Fruit fly (Drosophila melanogaster) whole organism, embryonic: ENCODE measurements around the gene Kaz-m1.
A peak's percentile ranks its signal among the peaks of the same experiment; 100 is the strongest.

Experiments used
- Ada2b ChIP-seq: fragments of 200-800 bp; sonication (Bioruptor generic); IDR thresholded peaks from 2 replicates; pipeline ENCODE4 v1.3.6; 2022; ENCODE audit warnings: missing biosample characterization, missing genetic modification characterization
- Atf6 ChIP-seq: fragments of 200-800 bp; sonication (Bioruptor generic); IDR thresholded peaks from 2 replicates; pipeline ENCODE4 v1.3.6; 2022; ENCODE audit warnings: missing biosample characterization, missing genetic modification characterization
- C15 ChIP-seq: fragments of 200-800 bp; sonication (Bioruptor generic); IDR thresholded peaks from 3 replicates; pipeline ENCODE4 v1.3.6; 2022; ENCODE audit warnings: missing biosample characterization, missing genetic modification characterization
- CG10462 ChIP-seq: fragments of 200-800 bp; sonication (Bioruptor generic); optimal IDR thresholded peaks from 2 replicates; lab custom pipeline; 2016; ENCODE audit warnings: missing biosample characterization, missing genetic modification characterization
- CG1233 ChIP-seq: fragments of 200-800 bp; sonication (Bioruptor generic); optimal IDR thresholded peaks from 4 replicates; lab custom pipeline; 2018; ENCODE audit warnings: missing biosample characterization, mild to moderate bottlenecking, missing genetic modification characterization
- CG12744 ChIP-seq: fragments of 200-800 bp; sonication (Bioruptor generic); optimal IDR thresholded peaks from 2 replicates; lab custom pipeline; 2016; ENCODE audit warnings: missing biosample characterization, missing genetic modification characterization
- CG14965 ChIP-seq: fragments of 200-800 bp; sonication (Bioruptor generic); optimal IDR thresholded peaks from 2 replicates; lab custom pipeline; 2016; ENCODE audit warnings: missing biosample characterization, missing genetic modification characterization, borderline replicate concordance
- CG16813 ChIP-seq: fragments of 200-800 bp; sonication (Bioruptor generic); IDR thresholded peaks from 3 replicates; pipeline ENCODE4 v1.3.6; 2022; ENCODE audit warnings: missing biosample characterization, missing genetic modification characterization; ENCODE audit not compliant: partially characterized antibody
- CG17359 ChIP-seq: fragments of 200-800 bp; sonication (Bioruptor generic); optimal IDR thresholded peaks from 3 replicates; lab custom pipeline; 2018; ENCODE audit warnings: missing biosample characterization, mild to moderate bottlenecking, missing genetic modification characterization, moderate library complexity
- CG18619 ChIP-seq: fragments of 200-800 bp; sonication (Bioruptor generic); optimal IDR thresholded peaks from 3 replicates; lab custom pipeline; 2017; ENCODE audit warnings: missing biosample characterization, mild to moderate bottlenecking, missing genetic modification characterization
- CG2202 ChIP-seq: fragments of 200-800 bp; sonication (Bioruptor generic); optimal IDR thresholded peaks from 2 replicates; lab custom pipeline; 2018; ENCODE audit warnings: missing biosample characterization, mild to moderate bottlenecking, missing genetic modification characterization
- CG2889 ChIP-seq: fragments of 200-800 bp; sonication (Bioruptor generic); IDR thresholded peaks from 3 replicates; pipeline ENCODE4 v1.3.6; 2022; ENCODE audit warnings: missing biosample characterization, missing genetic modification characterization
- CG30431 ChIP-seq: fragments of 200-800 bp; sonication (Bioruptor generic); optimal IDR thresholded peaks from 2 replicates; lab custom pipeline; 2017; ENCODE audit warnings: missing biosample characterization, missing genetic modification characterization
- CG33213 ChIP-seq: fragments of 200-800 bp; sonication (Bioruptor generic); optimal IDR thresholded peaks from 3 replicates; lab custom pipeline; 2016; ENCODE audit warnings: missing biosample characterization, missing genetic modification characterization
- CG4404 ChIP-seq: fragments of 200-800 bp; sonication (Bioruptor generic); IDR thresholded peaks from 2 replicates; pipeline ENCODE4 v1.3.6; 2022; ENCODE audit warnings: missing biosample characterization, missing genetic modification characterization
- CG4424 ChIP-seq: fragments of 200-800 bp; sonication (Bioruptor generic); optimal IDR thresholded peaks from 3 replicates; lab custom pipeline; 2016; ENCODE audit warnings: missing biosample characterization, missing genetic modification characterization
- CG6654 ChIP-seq: fragments of 200-800 bp; sonication (Bioruptor generic); optimal IDR thresholded peaks from 2 replicates; lab custom pipeline; 2017; ENCODE audit warnings: missing biosample characterization, mild to moderate bottlenecking, missing genetic modification characterization
- CG7745 ChIP-seq: fragments of 200-800 bp; sonication (Bioruptor generic); optimal IDR thresholded peaks from 2 replicates; lab custom pipeline; 2018; ENCODE audit warnings: missing biosample characterization, mild to moderate bottlenecking, missing genetic modification characterization, moderate library complexity
- CG8281 ChIP-seq: fragments of 200-800 bp; sonication (Bioruptor generic); optimal IDR thresholded peaks from 2 replicates; lab custom pipeline; 2018; ENCODE audit warnings: missing biosample characterization, mild to moderate bottlenecking, missing genetic modification characterization, moderate library complexity
- CG8290 ChIP-seq, 3 experiments: fragments of 200-800 bp; sonication (Bioruptor generic); optimal IDR thresholded peaks; 2 replicates each; lab custom pipeline; 2016 to 2019; ENCODE audit warnings: missing biosample characterization in 3 of 3, missing genetic modification characterization in 3 of 3, mild to moderate bottlenecking in 2 of 3, moderate library complexity in 1 of 3
- CG8388 ChIP-seq: fragments of 200-800 bp; sonication (Bioruptor generic); optimal IDR thresholded peaks from 2 replicates; lab custom pipeline; 2019; ENCODE audit warnings: missing biosample characterization, mild to moderate bottlenecking, missing genetic modification characterization, moderate library complexity
- Camta ChIP-seq: fragments of 200-800 bp; sonication (Bioruptor generic); optimal IDR thresholded peaks from 2 replicates; lab custom pipeline; 2016; ENCODE audit warnings: missing biosample characterization, missing genetic modification characterization
- CkIIα-i1 ChIP-seq: fragments of 200-800 bp; sonication (Bioruptor generic); IDR thresholded peaks from 2 replicates; pipeline ENCODE4 v1.3.6; 2022; ENCODE audit warnings: missing biosample characterization, missing genetic modification characterization
- D19A ChIP-seq: fragments of 200-800 bp; optimal IDR thresholded peaks from 3 replicates; lab custom pipeline; 2019; ENCODE audit warnings: missing biosample characterization, mild to moderate bottlenecking, missing genetic modification characterization, moderate library complexity
- Dad ChIP-seq: fragments of 200-800 bp; sonication (Bioruptor generic); optimal IDR thresholded peaks from 3 replicates; lab custom pipeline; 2016; ENCODE audit warnings: missing biosample characterization, missing genetic modification characterization
- Dip3 ChIP-seq: fragments of 200-800 bp; sonication (Bioruptor generic); optimal IDR thresholded peaks from 3 replicates; lab custom pipeline; 2016; ENCODE audit warnings: missing biosample characterization, missing genetic modification characterization
- E2f2 ChIP-seq: fragments of 200-800 bp; sonication (Bioruptor generic); IDR thresholded peaks from 2 replicates; pipeline ENCODE4 v1.3.6; 2022; ENCODE audit warnings: missing biosample characterization, missing genetic modification characterization
- Fer3 ChIP-seq: fragments of 200-800 bp; sonication (Bioruptor generic); optimal IDR thresholded peaks from 2 replicates; lab custom pipeline; 2018; ENCODE audit warnings: missing biosample characterization, mild to moderate bottlenecking, missing genetic modification characterization, moderate library complexity
- MBD-R2 ChIP-seq: fragments of 200-800 bp; sonication (Bioruptor generic); IDR thresholded peaks from 2 replicates; pipeline ENCODE4 v1.3.6; 2022; ENCODE audit warnings: missing biosample characterization, missing genetic modification characterization
- Six4 ChIP-seq: fragments of 200-800 bp; sonication (Bioruptor generic); optimal IDR thresholded peaks from 2 replicates; lab custom pipeline; 2016; ENCODE audit warnings: missing biosample characterization, missing genetic modification characterization
- Sox100B ChIP-seq: fragments of 200-800 bp; sonication (Bioruptor generic); optimal IDR thresholded peaks from 3 replicates; lab custom pipeline; 2018; ENCODE audit warnings: missing biosample characterization, mild to moderate bottlenecking, missing genetic modification characterization
- Tbp ChIP-seq: fragments of >200 bp; optimal IDR thresholded peaks from 2 replicates; lab custom pipeline; 2018; ENCODE audit warnings: missing biosample characterization, missing genetic modification characterization
- Usf ChIP-seq: fragments of 200-800 bp; sonication (Bioruptor generic); optimal IDR thresholded peaks from 2 replicates; lab custom pipeline; 2017; ENCODE audit warnings: missing genotype, missing biosample characterization, missing genetic modification characterization
- ab ChIP-seq: fragments of 200-800 bp; sonication (Bioruptor generic); optimal IDR thresholded peaks from 2 replicates; lab custom pipeline; 2016; ENCODE audit warnings: missing biosample characterization, missing genetic modification characterization
- bbx ChIP-seq: fragments of 200-800 bp; sonication (Bioruptor generic); IDR thresholded peaks from 2 replicates; pipeline ENCODE4 v1.3.6; 2022; ENCODE audit warnings: missing biosample characterization, missing genetic modification characterization; ENCODE audit not compliant: partially characterized antibody
- chinmo ChIP-seq: fragments of 200-800 bp; sonication (Bioruptor generic); IDR thresholded peaks from 4 replicates; pipeline ENCODE4 v1.3.6; 2022; ENCODE audit warnings: missing biosample characterization, missing genetic modification characterization; ENCODE audit not compliant: partially characterized antibody
- ci ChIP-seq: fragments of 200-800 bp; sonication (Bioruptor generic); IDR thresholded peaks from 3 replicates; pipeline ENCODE4 v1.3.6; 2022; ENCODE audit warnings: missing biosample characterization, missing genetic modification characterization
- croc ChIP-seq: fragments of 200-800 bp; sonication (Bioruptor generic); conservative IDR thresholded peaks from 3 replicates; pipeline ENCODE4 v1.3.6; 2022; ENCODE audit warnings: missing biosample characterization, missing genetic modification characterization
- dan ChIP-seq: fragments of 200-800 bp; sonication (Bioruptor generic); IDR thresholded peaks from 2 replicates; pipeline ENCODE4 v1.3.6; 2022; ENCODE audit warnings: missing biosample characterization, missing genetic modification characterization
- gsb-n ChIP-seq: fragments of 200-800 bp; sonication (Bioruptor generic); optimal IDR thresholded peaks from 3 replicates; lab custom pipeline; 2018; ENCODE audit warnings: missing biosample characterization, mild to moderate bottlenecking, missing genetic modification characterization
- h ChIP-seq: fragments of >200 bp; optimal IDR thresholded peaks from 2 replicates; lab custom pipeline; 2017
- hth ChIP-seq: fragments of >200 bp; optimal IDR thresholded peaks from 2 replicates; lab custom pipeline; 2017; ENCODE audit warnings: inconsistent platforms
- insv ChIP-seq, 2 experiments: fragments of 200-800 bp; sonication (Bioruptor generic); optimal IDR thresholded peaks; 3 replicates each; lab custom pipeline; 2016 to 2018; ENCODE audit warnings: missing biosample characterization in 2 of 2, missing genetic modification characterization in 2 of 2
- pnt ChIP-seq: fragments of 200-800 bp; sonication (Bioruptor generic); optimal IDR thresholded peaks from 3 replicates; lab custom pipeline; 2016; ENCODE audit warnings: missing biosample characterization, missing genetic modification characterization
- pros ChIP-seq: fragments of 200-800 bp; sonication (Bioruptor generic); optimal IDR thresholded peaks from 3 replicates; lab custom pipeline; 2019; ENCODE audit warnings: missing biosample characterization, mild to moderate bottlenecking, missing genetic modification characterization, moderate library complexity
- sc ChIP-seq, 3 experiments: fragments of >200 bp in 2 of 3; fragments of 200-800 bp in 1 of 3; sonication (Bioruptor generic) in 1 of 3; optimal IDR thresholded peaks; 2 replicates in 2 of 3; 3 replicates in 1 of 3; lab custom pipeline; 2017; ENCODE audit warnings: mild to moderate bottlenecking in 1 of 3, missing biosample characterization in 1 of 3, missing genetic modification characterization in 1 of 3, missing genetic modification reagents in 1 of 3
- sima ChIP-seq: fragments of 200-800 bp; sonication (Bioruptor generic); optimal IDR thresholded peaks from 2 replicates; lab custom pipeline; 2016; ENCODE audit warnings: missing biosample characterization, missing genetic modification characterization
- ssp ChIP-seq: fragments of 200-800 bp; sonication (Bioruptor generic); IDR thresholded peaks from 2 replicates; pipeline ENCODE4 v1.3.6; 2022; ENCODE audit warnings: missing biosample characterization, missing genetic modification characterization
- tll ChIP-seq, 2 experiments: fragments of 200-800 bp in 1 of 2; fragments of >200 bp in 1 of 2; sonication (Bioruptor generic) in 1 of 2; optimal IDR thresholded peaks; 2 replicates each; lab custom pipeline; 2017 to 2019; ENCODE audit warnings: missing biosample characterization in 2 of 2, missing genetic modification characterization in 2 of 2, mild to moderate bottlenecking in 1 of 2, moderate library complexity in 1 of 2
- z ChIP-seq: fragments of 200-800 bp; sonication (Bioruptor generic); IDR thresholded peaks from 3 replicates; pipeline ENCODE4 v1.3.6; 2022; ENCODE audit warnings: missing biosample characterization, missing genetic modification characterization

The Kaz-m1 gene

dm6 chr3R:26034643-26035368 is 20.3 kb downstream of the Kaz-m1 start (continued):
- TF ChIP-seq Fer3 (no peak), croc (GFP tag; lab: Robert Waterston, UW) (no peak), Ada2b (GFP tag; lab: Robert Waterston, UW) (no peak), CG2889 (GFP tag; lab: Robert Waterston, UW) (no peak), Usf (GFP tag; lab: Kevin White, UChicago) (no peak), CG18619 (GFP tag; lab: Kevin White, UChicago) (no peak), CG6654 (GFP tag; lab: Kevin White, UChicago) (no peak), ci (GFP tag; lab: Robert Waterston, UW) (no peak), CG16813 (no peak), Atf6 (GFP tag; lab: Robert Waterston, UW) (no peak), sc (optimal IDR thresholded peaks at IDR 0.05; lab: Kevin White, UChicago) (no peak), sc (GFP tag; optimal IDR thresholded peaks at IDR 0.05; lab: Kevin White, UChicago) (peak; percentile 15), CG8281 (tag; lab: Kevin White, UChicago) (peak; percentile 7), insv (GFP tag; optimal IDR thresholded peaks at IDR 0.05; lab: Kevin White, UChicago) (peak in 1 of 2 experiments; percentile 41), CG17359 (tag; lab: Kevin White, UChicago) (no peak), bbx (no peak), pnt (GFP tag; lab: Kevin White, UChicago) (no peak), MBD-R2 (no peak), CkIIα-i1 (no peak), Six4 (GFP tag; lab: Kevin White, UChicago) (no peak), CG1233 (GFP tag; lab: Kevin White, UChicago) (no peak), CG33213 (GFP tag; lab: Kevin White, UChicago) (no peak), CG30431 (GFP tag; lab: Kevin White, UChicago) (no peak), CG8388 (no peak), h (lab: Kevin White, UChicago) (no peak), CG10462 (GFP tag; lab: Kevin White, UChicago) (no peak), hth (lab: Kevin White, UChicago) (no peak), CG7745 (tag; lab: Kevin White, UChicago) (peak; percentile 25), CG4424 (no peak), CG14965 (GFP tag; lab: Kevin White, UChicago) (no peak), Camta (GFP tag; lab: Kevin White, UChicago) (no peak), CG12744 (GFP tag; lab: Kevin White, UChicago) (no peak), sima (GFP tag; lab: Kevin White, UChicago) (no peak), C15 (no peak), CG4404 (GFP tag; lab: Robert Waterston, UW) (no peak), pros (GFP tag; lab: Kevin White, UChicago) (peak; percentile 92), D19A (tag; lab: Kevin White, UChicago) (peak; percentile 4), Sox100B (GFP tag; lab: Kevin White, UChicago) (no peak), gsb-n (tag; lab: Kevin White, UChicago) (peak; percentile 56), Dip3 (no peak), ab (GFP tag; lab: Kevin White, UChicago) (no peak), z (no peak), E2f2 (no peak), CG2202 (tag; lab: Kevin White, UChicago) (no peak), dan (GFP tag; lab: Robert Waterston, UW) (no peak), CG8290 (GFP tag; optimal IDR thresholded peaks at IDR 0.05; lab: Kevin White, UChicago) (no peak), CG8290 (tag; optimal IDR thresholded peaks at IDR 0.05; lab: Kevin White, UChicago) (no peak), chinmo (no peak), Tbp (no peak), ssp (GFP tag; lab: Robert Waterston, UW) (no peak), tll (GFP tag; optimal IDR thresholded peaks at IDR 0.05; lab: Kevin White, UChicago) (peak in 1 of 2 experiments; percentile 38), Dad (GFP tag; lab: Kevin White, UChicago) (no peak)
